Worm (Caenorhabditis elegans) whole organism, midembryonic: ENCODE data around the gene F41G3.18.

Experiments used
- cog-1 ChIP-seq: sonication (generic microtip); optimal IDR thresholded peaks from 2 replicates; lab custom pipeline; 2016; ENCODE audit warnings: missing genetic modification characterization, missing compliant biosample characterization
- flt-1 ChIP-seq: fragments of 200-800 bp; sonication (Bioruptor generic); IDR thresholded peaks from 2 replicates; pipeline ENCODE4 v1.3.6; 2022; ENCODE audit warnings: missing genetic modification characterization, missing compliant biosample characterization
- med-1 ChIP-seq: sonication (generic microtip); optimal IDR thresholded peaks from 2 replicates; lab custom pipeline; 2017; ENCODE audit warnings: missing genetic modification characterization, mild to moderate bottlenecking, missing compliant biosample characterization, antibody characterized with exemption, missing genetic modification reagents; ENCODE audit not compliant: insufficient read depth
- ref-1 ChIP-seq: fragments of 200-800 bp; sonication (Bioruptor generic); conservative IDR thresholded peaks from 2 replicates; pipeline ENCODE4 v1.3.6; 2022; ENCODE audit warnings: missing genetic modification reagents, missing genetic modification characterization, missing compliant biosample characterization
- tab-1 ChIP-seq: fragments of 200-800 bp; sonication (Bioruptor generic); IDR thresholded peaks from 2 replicates; pipeline ENCODE4 v1.3.6; 2022; ENCODE audit warnings: missing genetic modification characterization, missing compliant biosample characterization
- ztf-29 ChIP-seq: fragments of 200-800 bp; sonication (Bioruptor generic); IDR thresholded peaks from 2 replicates; pipeline ENCODE4 v1.3.6; 2022; ENCODE audit warnings: missing genetic modification reagents, missing genetic modification characterization, missing compliant biosample characterization

DNA sequence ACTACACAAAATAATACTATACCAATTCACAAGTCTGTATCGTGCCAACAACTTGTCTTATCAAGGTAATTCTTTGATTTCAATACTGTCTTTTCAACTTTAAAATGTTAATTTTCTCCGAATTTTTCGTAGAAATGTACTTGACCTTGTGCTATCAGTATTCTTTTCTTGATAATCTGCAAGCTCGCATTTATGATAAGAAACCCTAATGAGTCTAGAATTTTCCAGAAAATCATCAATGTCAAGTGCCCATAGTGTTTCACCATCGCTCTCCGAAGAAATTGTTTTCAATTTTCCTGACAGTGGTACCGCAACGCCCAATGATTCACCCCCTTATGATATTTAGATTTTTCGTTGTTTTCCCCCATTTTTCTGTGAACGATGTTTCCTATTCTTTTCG is 13.1 kb downstream of the F41G3.18 start:
- TF ChIP-seq med-1, result no peak
- no peak for TF ChIP-seq flt-1 (GFP tag; lab: Robert Waterston, UW)
- TF ChIP-seq cog-1, result no peak
- TF ChIP-seq tab-1 (GFP tag; lab: Robert Waterston, UW), result no peak
- no peak for TF ChIP-seq ztf-29
- TF ChIP-seq ref-1 (GFP tag; lab: Robert Waterston, UW), result no peak
